Fruit fly (Drosophila melanogaster): Measurements from ENCODE around the gene orb.

The orb gene

DNA sequence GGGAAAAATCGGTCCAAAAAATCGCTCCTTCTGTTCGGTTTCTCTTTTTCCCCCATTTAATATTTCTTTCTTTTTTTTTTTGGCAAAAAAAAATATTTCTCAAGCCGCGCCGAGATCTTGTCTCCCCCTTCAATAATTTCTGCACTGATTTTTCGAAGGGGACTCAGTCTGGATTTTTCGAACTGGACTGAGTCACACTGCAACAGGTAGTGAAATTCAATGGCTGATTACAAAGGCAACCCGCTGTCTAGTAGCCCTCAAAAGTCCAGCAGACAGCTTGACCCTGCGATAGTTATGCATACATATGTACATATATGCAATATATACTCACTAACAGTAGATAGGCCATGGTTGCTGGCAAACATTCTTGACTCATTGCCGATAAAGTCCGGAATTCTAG, 39.6 kb upstream of the orb start:
- TF ChIP-seq CG8301 (tag; optimal IDR thresholded peaks at IDR 0.05) (no peak), Pif1B (GFP tag; optimal IDR thresholded peaks at IDR 0.05) (no peak), CG15710 (tag; optimal IDR thresholded peaks at IDR 0.05) (no peak), CG10348 (GFP tag; IDR thresholded peaks at IDR 0.05) (no peak), CG9948 (tag; optimal IDR thresholded peaks at IDR 0.05) (no peak), EcR (GFP tag; optimal IDR thresholded peaks at IDR 0.05) (no peak), fd96Ca (GFP tag; IDR thresholded peaks at IDR 0.05) (no peak), CG13204 (GFP tag; optimal IDR thresholded peaks at IDR 0.05) (no peak), CG14655 (GFP tag; optimal IDR thresholded peaks at IDR 0.05) (no peak), CG34367 (tag; optimal IDR thresholded peaks at IDR 0.05) (no peak), CG32121 (GFP tag; IDR thresholded peaks at IDR 0.05) (no peak)

DNA sequence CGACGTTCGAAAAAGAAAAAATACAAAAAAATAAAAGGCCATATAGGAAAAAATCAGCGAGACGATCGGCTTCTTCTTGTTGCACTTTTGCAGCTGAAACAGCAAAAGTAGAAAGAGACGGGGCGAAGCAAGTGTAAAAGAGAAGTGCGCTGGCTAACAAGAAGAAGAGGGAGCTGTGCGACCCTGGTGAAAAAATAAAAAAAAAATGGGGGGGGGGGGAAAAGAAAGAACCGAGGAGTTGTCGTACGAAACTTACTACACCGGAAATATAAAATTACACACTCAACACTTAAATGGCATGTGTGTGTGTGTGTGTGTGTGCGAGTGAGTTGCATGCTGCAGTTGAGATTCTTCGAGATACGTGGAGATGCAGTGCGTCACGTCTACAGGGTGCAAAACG, 38.3 kb upstream of the orb start:
- TF ChIP-seq Snoo (tag; optimal IDR thresholded peaks at IDR 0.05) (no peak), D1 (tag; optimal IDR thresholded peaks at IDR 0.05) (no peak), Pif1A (GFP tag; optimal IDR thresholded peaks at IDR 0.05) (peak; percentile 65), CG8301 (tag; optimal IDR thresholded peaks at IDR 0.05) (peak; percentile 26), gl (tag; optimal IDR thresholded peaks at IDR 0.05) (peak; percentile 55), CG4496 (GFP tag; IDR thresholded peaks at IDR 0.05) (peak; percentile 54; the same call in 2 of the 3 replicates), CG9948 (tag; optimal IDR thresholded peaks at IDR 0.05) (no peak), CG17806 (tag; optimal IDR thresholded peaks at IDR 0.05) (peak; percentile 15), CG32121 (GFP tag; IDR thresholded peaks at IDR 0.05) (no peak), CG10348 (GFP tag; IDR thresholded peaks at IDR 0.05) (no peak), Ets98B (GFP tag; IDR thresholded peaks at IDR 0.05) (no peak), CG8159 (tag; optimal IDR thresholded peaks at IDR 0.05) (peak; percentile 31), CG15710 (tag; optimal IDR thresholded peaks at IDR 0.05) (peak; percentile 35), Pif1B (GFP tag; optimal IDR thresholded peaks at IDR 0.05) (peak; percentile 47), CG14655 (GFP tag; optimal IDR thresholded peaks at IDR 0.05) (peak; percentile 58), rn (GFP tag; IDR thresholded peaks at IDR 0.05) (no peak), CG34367 (tag; optimal IDR thresholded peaks at IDR 0.05) (no peak), CG13204 (GFP tag; optimal IDR thresholded peaks at IDR 0.05) (peak; percentile 33), CG12605 (GFP tag; IDR thresholded peaks at IDR 0.05) (peak; percentile 72), fd96Ca (GFP tag; IDR thresholded peaks at IDR 0.05) (peak; percentile 46; the same call in 1 of the 3 replicates), EcR (GFP tag; optimal IDR thresholded peaks at IDR 0.05) (no peak)

DNA sequence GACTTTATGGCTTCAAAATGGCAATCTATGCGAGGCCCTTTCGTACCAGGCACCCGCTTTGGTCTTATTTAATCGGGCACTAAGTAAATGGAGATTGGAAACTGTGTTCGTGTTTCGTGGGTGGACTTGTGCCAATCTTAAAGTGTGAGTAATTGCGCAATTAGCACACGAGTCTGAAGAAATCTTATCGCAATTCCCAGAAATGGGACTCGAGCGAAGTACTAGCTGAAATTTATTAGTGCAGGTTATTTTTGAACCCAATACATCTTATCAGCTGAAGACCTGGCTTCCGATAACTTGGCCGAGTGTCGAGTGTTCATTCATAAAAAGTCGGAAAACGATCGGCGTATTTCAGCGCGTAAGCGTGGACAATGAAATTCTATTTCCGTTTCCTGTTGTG, 36.2 kb upstream of the orb start:
- TF ChIP-seq Ets98B (GFP tag; IDR thresholded peaks at IDR 0.05) (no peak), CG34367 (tag; optimal IDR thresholded peaks at IDR 0.05) (no peak), gl (tag; optimal IDR thresholded peaks at IDR 0.05) (no peak), CG12605 (GFP tag; IDR thresholded peaks at IDR 0.05) (no peak), CG32121 (GFP tag; IDR thresholded peaks at IDR 0.05) (no peak), CG8159 (tag; optimal IDR thresholded peaks at IDR 0.05) (no peak), Snoo (tag; optimal IDR thresholded peaks at IDR 0.05) (no peak), CG8301 (tag; optimal IDR thresholded peaks at IDR 0.05) (no peak)

DNA sequence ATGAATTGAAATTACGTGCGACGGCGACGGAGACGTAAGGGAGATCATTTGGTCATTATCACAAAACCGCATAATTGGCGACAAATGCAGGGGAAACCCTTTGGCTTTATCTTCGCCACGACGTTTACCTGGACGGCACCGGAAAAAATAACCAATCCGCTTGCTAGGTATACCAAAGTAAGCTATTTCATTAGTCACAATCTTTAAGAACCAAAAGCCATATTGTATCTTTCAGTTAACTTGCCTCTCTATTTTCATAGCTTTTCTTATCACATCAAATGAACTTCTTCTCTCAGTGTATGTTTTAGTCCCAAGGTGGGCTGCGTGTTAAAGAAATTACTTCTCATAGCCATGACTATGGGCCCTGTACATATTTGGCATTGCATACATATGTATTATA, 35.0 kb upstream of the orb start:
- peak; percentile 39 for TF ChIP-seq CG14655 (GFP tag; optimal IDR thresholded peaks at IDR 0.05)
- no peak for TF ChIP-seq Snoo (tag; optimal IDR thresholded peaks at IDR 0.05)
- peak; percentile 3 for TF ChIP-seq CG8159 (tag; optimal IDR thresholded peaks at IDR 0.05)
- no peak for TF ChIP-seq EcR (GFP tag; optimal IDR thresholded peaks at IDR 0.05)
- peak; percentile 14 for TF ChIP-seq CG17806 (tag; optimal IDR thresholded peaks at IDR 0.05)
- TF ChIP-seq gl (tag; optimal IDR thresholded peaks at IDR 0.05) = no peak
- no peak for TF ChIP-seq CG34367 (tag; optimal IDR thresholded peaks at IDR 0.05)
- TF ChIP-seq CG32121 (GFP tag; IDR thresholded peaks at IDR 0.05) = no peak
- TF ChIP-seq CG9948 (tag; optimal IDR thresholded peaks at IDR 0.05) = peak; percentile 21
- no peak for TF ChIP-seq rn (GFP tag; IDR thresholded peaks at IDR 0.05)
- TF ChIP-seq Pif1B (GFP tag; optimal IDR thresholded peaks at IDR 0.05) = no peak
- TF ChIP-seq CG12605 (GFP tag; IDR thresholded peaks at IDR 0.05) = no peak
- peak; percentile 34 for TF ChIP-seq CG8301 (tag; optimal IDR thresholded peaks at IDR 0.05)
- no peak for TF ChIP-seq fd96Ca (GFP tag; IDR thresholded peaks at IDR 0.05)

DNA sequence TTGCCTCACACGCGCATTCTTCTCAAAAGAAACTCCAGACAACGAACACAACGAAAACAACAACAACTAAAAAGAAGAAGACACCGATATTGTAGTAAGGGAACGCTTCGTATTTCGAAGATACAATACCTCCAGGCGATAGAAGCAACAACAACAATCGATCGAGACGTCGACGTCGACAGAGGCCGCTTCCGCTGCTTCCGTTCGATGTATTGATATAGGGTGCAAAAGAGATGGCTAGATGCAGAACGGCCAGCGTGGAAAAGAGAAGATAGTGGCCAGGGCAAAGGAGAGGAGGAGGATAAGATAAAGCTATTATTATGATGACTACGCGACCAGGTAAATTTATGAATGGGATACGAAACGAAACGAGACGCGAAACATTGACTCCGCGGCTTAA, 34.6 kb upstream of the orb start:
- TF ChIP-seq CG13204 (GFP tag; optimal IDR thresholded peaks at IDR 0.05) (no peak), CG34367 (tag; optimal IDR thresholded peaks at IDR 0.05) (no peak), CG8301 (tag; optimal IDR thresholded peaks at IDR 0.05) (no peak)

DNA sequence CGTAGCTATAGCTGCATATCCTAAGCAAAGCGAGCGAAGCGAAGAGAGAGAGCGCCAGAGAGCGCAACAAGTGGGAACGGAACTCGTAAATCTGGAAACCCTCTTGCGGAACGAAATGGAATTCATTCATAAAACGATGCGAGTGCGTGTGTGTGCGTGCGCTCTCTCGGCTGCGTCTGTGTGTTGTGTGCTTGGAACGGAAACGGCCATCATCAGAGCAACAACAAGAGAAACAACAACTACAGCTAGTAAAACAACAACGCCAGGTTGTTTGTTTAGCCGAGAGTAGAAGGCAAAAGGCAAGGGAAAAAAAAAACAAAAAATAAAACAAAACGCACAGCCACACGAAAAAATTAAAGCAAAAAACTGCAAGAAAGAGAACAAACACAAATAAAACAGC, 33.7 kb upstream of the orb start:
- TF ChIP-seq CG17806 (tag; optimal IDR thresholded peaks at IDR 0.05) = no peak
- TF ChIP-seq Pif1A (GFP tag; optimal IDR thresholded peaks at IDR 0.05) = peak; percentile 69
- peak; percentile 48 for TF ChIP-seq CG34367 (tag; optimal IDR thresholded peaks at IDR 0.05)
- peak; percentile 44 for TF ChIP-seq EcR (GFP tag; optimal IDR thresholded peaks at IDR 0.05)
- TF ChIP-seq CG9948 (tag; optimal IDR thresholded peaks at IDR 0.05) = peak; percentile 7
- TF ChIP-seq CG14655 (GFP tag; optimal IDR thresholded peaks at IDR 0.05) = peak; percentile 29
- TF ChIP-seq CG15710 (tag; optimal IDR thresholded peaks at IDR 0.05) = peak; percentile 24
- TF ChIP-seq CG10348 (GFP tag; IDR thresholded peaks at IDR 0.05) = no peak
- TF ChIP-seq CG8301 (tag; optimal IDR thresholded peaks at IDR 0.05) = peak; percentile 3
- TF ChIP-seq CG8159 (tag; optimal IDR thresholded peaks at IDR 0.05) = peak; percentile 52
- TF ChIP-seq CG4496 (GFP tag; IDR thresholded peaks at IDR 0.05) = peak; percentile 87
- peak; percentile 54 for TF ChIP-seq rn (GFP tag; IDR thresholded peaks at IDR 0.05)
- peak; percentile 47 for TF ChIP-seq Snoo (tag; optimal IDR thresholded peaks at IDR 0.05)
- peak; percentile 59 for TF ChIP-seq gl (tag; optimal IDR thresholded peaks at IDR 0.05)
- TF ChIP-seq CG13204 (GFP tag; optimal IDR thresholded peaks at IDR 0.05) = peak; percentile 74
- TF ChIP-seq fd96Ca (GFP tag; IDR thresholded peaks at IDR 0.05) = peak; percentile 84
- TF ChIP-seq Pif1B (GFP tag; optimal IDR thresholded peaks at IDR 0.05) = peak; percentile 42
- peak; percentile 80 for TF ChIP-seq CG12605 (GFP tag; IDR thresholded peaks at IDR 0.05)
- no peak for TF ChIP-seq D1 (tag; optimal IDR thresholded peaks at IDR 0.05)
- peak; percentile 67 for TF ChIP-seq Ets98B (GFP tag; IDR thresholded peaks at IDR 0.05)
- peak; percentile 81 for TF ChIP-seq CG32121 (GFP tag; IDR thresholded peaks at IDR 0.05)
